Worm (Caenorhabditis elegans): ENCODE measurements around the gene str-227.

DNA sequence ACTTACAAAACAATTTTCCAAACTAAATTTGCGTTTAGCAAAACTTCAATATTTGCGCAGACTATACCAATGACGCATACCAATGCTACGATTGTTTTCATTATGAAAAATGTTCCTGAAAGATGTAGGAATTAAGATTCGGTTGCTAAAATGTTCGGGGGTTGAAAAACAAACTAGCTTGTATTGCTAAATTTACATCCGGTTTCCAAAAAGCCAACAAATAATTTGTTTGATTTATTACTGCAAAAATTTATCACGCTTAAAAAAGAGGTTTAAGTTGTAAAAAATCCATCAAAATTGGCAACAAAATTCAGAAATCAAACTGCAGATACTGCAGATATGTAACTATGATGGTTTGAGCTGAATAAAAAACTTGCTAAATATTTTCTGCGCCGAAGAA lies 37.6 kb upstream of the str-227 start, which contains the start of gene srbc-30:
- no peak for TF ChIP-seq him-1 (tag; optimal IDR thresholded peaks at IDR 0.05)
- TF ChIP-seq W03F9.2 (tag; optimal IDR thresholded peaks at IDR 0.05): no peak
- TF ChIP-seq dao-5 (tag; optimal IDR thresholded peaks at IDR 0.05): no peak

Data from whole organism, L4/young adult.